Worm (Caenorhabditis elegans) whole organism, young adult: ENCODE data around the gene Y22D7AR.14.

Experiments
- K11D2.4 ChIP-seq: fragments of 200-800 bp; sonication (Bioruptor generic); IDR thresholded peaks from 2 replicates; pipeline ENCODE4 v1.3.6; 2022; ENCODE audit warnings: missing genetic modification reagents, missing genetic modification characterization, missing compliant biosample characterization
- K12H6.12 ChIP-seq: fragments of 200-800 bp; sonication (Bioruptor generic); optimal IDR thresholded peaks from 2 replicates; lab custom pipeline; 2018; ENCODE audit warnings: mild to moderate bottlenecking, missing genetic modification characterization, missing compliant biosample characterization
- akir-1 ChIP-seq: fragments of 200-800 bp; sonication (Bioruptor generic); optimal IDR thresholded peaks from 2 replicates; lab custom pipeline; 2018; ENCODE audit warnings: mild to moderate bottlenecking, missing genetic modification characterization, moderate library complexity, missing compliant biosample characterization
- aptf-3 ChIP-seq: fragments of 200-800 bp; sonication (Bioruptor generic); IDR thresholded peaks from 2 replicates; pipeline ENCODE4 v1.3.6; 2022; ENCODE audit warnings: missing genetic modification characterization, missing compliant biosample characterization
- attf-3 ChIP-seq: fragments of 200-800 bp; sonication (Bioruptor generic); conservative IDR thresholded peaks from 2 replicates; pipeline ENCODE4 v1.3.6; 2022; ENCODE audit warnings: missing genetic modification reagents, missing genetic modification characterization, missing compliant biosample characterization
- attf-5 ChIP-seq: fragments of 200-800 bp; sonication (Bioruptor generic); optimal IDR thresholded peaks from 2 replicates; lab custom pipeline; 2018; ENCODE audit warnings: mild to moderate bottlenecking, missing genetic modification characterization, missing compliant biosample characterization
- bed-2 ChIP-seq: fragments of 200-800 bp; sonication (Bioruptor generic); IDR thresholded peaks from 2 replicates; pipeline ENCODE4 v1.3.6; 2022; ENCODE audit warnings: missing genetic modification reagents, missing genetic modification characterization, missing compliant biosample characterization
- cebp-2 ChIP-seq: fragments of 200-800 bp; sonication (Bioruptor generic); IDR thresholded peaks from 2 replicates; pipeline ENCODE4 v1.3.6; 2022; ENCODE audit warnings: missing genetic modification characterization, missing compliant biosample characterization
- dox-1 ChIP-seq: fragments of 200-800 bp; sonication (Bioruptor generic); IDR thresholded peaks from 2 replicates; pipeline ENCODE4 v1.3.6; 2022; ENCODE audit warnings: missing genetic modification reagents, missing genetic modification characterization, missing compliant biosample characterization
- egl-44 ChIP-seq: fragments of 200-800 bp; sonication (Bioruptor generic); IDR thresholded peaks from 2 replicates; pipeline ENCODE4 v1.3.6; 2022; ENCODE audit warnings: missing genetic modification reagents, missing genetic modification characterization, missing compliant biosample characterization
- egrh-3 ChIP-seq: fragments of 200-800 bp; sonication (Bioruptor generic); IDR thresholded peaks from 2 replicates; pipeline ENCODE4 v1.3.6; 2022; ENCODE audit warnings: missing genetic modification reagents, missing genetic modification characterization, missing compliant biosample characterization
- ekl-4 ChIP-seq: fragments of 200-800 bp; sonication (Bioruptor generic); IDR thresholded peaks from 2 replicates; pipeline ENCODE4 v1.3.6; 2022; ENCODE audit warnings: missing genetic modification reagents, missing genetic modification characterization, missing compliant biosample characterization
- hlh-12 ChIP-seq: sonication (generic microtip); optimal IDR thresholded peaks from 2 replicates; lab custom pipeline; 2016; ENCODE audit warnings: missing genetic modification characterization, missing compliant biosample characterization
- hrde-1 ChIP-seq: sonication (generic microtip); optimal IDR thresholded peaks from 2 replicates; lab custom pipeline; 2016; ENCODE audit warnings: missing genetic modification characterization, mild to moderate bottlenecking, missing compliant biosample characterization, moderate library complexity, missing genotype, missing genetic modification reagents, borderline replicate concordance
- lsy-27 ChIP-seq: sonication (generic microtip); optimal IDR thresholded peaks from 2 replicates; lab custom pipeline; 2017; ENCODE audit warnings: missing genetic modification characterization, mild to moderate bottlenecking, missing compliant biosample characterization, antibody characterized with exemption, missing genotype, borderline replicate concordance; ENCODE audit not compliant: insufficient read depth
- mel-28 ChIP-seq: sonication (generic microtip); optimal IDR thresholded peaks from 2 replicates; lab custom pipeline; 2016; ENCODE audit warnings: borderline replicate concordance, mild to moderate bottlenecking, missing genetic modification characterization, missing compliant biosample characterization
- pbrm-1 ChIP-seq: fragments of 200-800 bp; sonication (Bioruptor generic); IDR thresholded peaks from 2 replicates; pipeline ENCODE4 v1.3.6; 2022; ENCODE audit warnings: missing genetic modification reagents, missing genetic modification characterization, missing compliant biosample characterization
- rpc-1 ChIP-seq, 2 experiments: fragments of 150-350 bp in 1 of 2; sonication (generic microtip) in 1 of 2; optimal IDR thresholded peaks; 2 replicates each; lab custom pipeline; 2014 to 2018; ENCODE audit warnings: missing biosample characterization in 1 of 2, missing genetic modification characterization in 1 of 2, missing genetic modification reagents in 1 of 2, missing genotype in 1 of 2
- zfh-2 ChIP-seq: fragments of 200-800 bp; sonication (Bioruptor generic); conservative IDR thresholded peaks from 2 replicates; pipeline ENCODE4 v1.3.6; 2022; ENCODE audit warnings: missing genetic modification reagents, missing genetic modification characterization, missing compliant biosample characterization
- zim-3 ChIP-seq: sonication (generic microtip); optimal IDR thresholded peaks from 2 replicates; lab custom pipeline; 2017; ENCODE audit warnings: mild to moderate bottlenecking, missing genetic modification characterization, moderate library complexity, missing compliant biosample characterization
- ztf-25 ChIP-seq: fragments of 200-800 bp; sonication (Bioruptor generic); IDR thresholded peaks from 2 replicates; pipeline ENCODE4 v1.3.6; 2022; ENCODE audit warnings: missing genetic modification reagents, missing genetic modification characterization, missing compliant biosample characterization

Y22D7AR.14 gene

ce11 chrIII:1652181-1652580, 37.6 kb downstream of the Y22D7AR.14 start, which contains the start of gene Y22D7AL.1 (continued):
- no peak for TF ChIP-seq mel-28 (tag; lab: Kevin White, UChicago)

ce11 chrIII:1641163-1641562, 48.7 kb downstream of the Y22D7AR.14 start, which contains the start of gene Y22D7AL.3:
Gene Y22D7AL.3 (plus strand): TSS chrIII:1641463.
- TF ChIP-seq zfh-2 (0 out of 2 replicates have a peak, but pooled peaks have one; percentile 16), ztf-25 (no peak), K12H6.12 (no peak), lsy-27 (tag; lab: Kevin White, UChicago) (no peak), akir-1 (GFP tag; lab: Kevin White, UChicago) (no peak), attf-3 (no peak), cebp-2 (GFP tag; lab: Robert Waterston, UW) (0 out of 2 replicates have a peak, but pooled peaks have one; percentile 66), K11D2.4 (GFP tag; lab: Robert Waterston, UW) (no peak), zim-3 (no peak), pbrm-1 (no peak)

DNA sequence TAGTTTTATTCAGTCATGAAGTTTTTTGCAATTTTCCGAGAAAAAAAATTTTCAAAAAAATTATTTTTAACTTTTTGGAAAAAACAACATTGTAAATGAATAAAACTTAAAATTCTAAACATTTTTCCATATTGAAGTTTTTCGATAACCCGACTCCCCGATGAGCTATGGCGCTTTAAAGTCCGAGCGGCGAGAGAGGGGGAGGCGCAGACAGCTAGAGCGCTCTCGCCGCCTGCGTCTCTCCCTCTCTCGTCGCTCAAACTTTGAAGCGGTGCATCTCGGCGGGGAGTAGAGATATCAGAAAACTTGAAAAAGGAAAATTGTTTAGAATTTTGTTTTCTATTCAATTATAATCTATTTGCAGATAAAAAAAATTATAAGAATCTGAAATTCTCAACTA, 51.5 kb downstream of the Y22D7AR.14 start:
- TF ChIP-seq egl-44 (no peak), ztf-25 (no peak), zfh-2 (peak; percentile 65), egrh-3 (GFP tag; lab: Robert Waterston, UW) (peak; percentile 20; the same call in 1 of the 2 replicates), hlh-12 (tag; lab: Kevin White, UChicago) (no peak), bed-2 (GFP tag; lab: Robert Waterston, UW) (no peak), dox-1 (GFP tag; lab: Robert Waterston, UW) (no peak), rpc-1 (optimal IDR thresholded peaks at IDR 0.05; lab: Kevin White, UChicago) (no peak), rpc-1 (tag; optimal IDR thresholded peaks at IDR 0.05; lab: Kevin White, UChicago) (no peak), hrde-1 (tag; lab: Kevin White, UChicago) (no peak), ekl-4 (GFP tag; lab: Robert Waterston, UW) (no peak), attf-5 (no peak), aptf-3 (no peak)
